Worm (Caenorhabditis elegans): ENCODE data around the gene F59B10.5.
A peak's percentile ranks its signal among the peaks of the same experiment; 100 is the strongest.

F59B10.5 gene

ce11 chrII:10545924-10546783, 22.7 kb upstream of the F59B10.5 start:
- TF ChIP-seq nhr-25 (tag; optimal IDR thresholded peaks at IDR 0.05): no peak
- TF ChIP-seq nhr-21 (tag; optimal IDR thresholded peaks at IDR 0.05): peak; percentile 7
- TF ChIP-seq ztf-1 (GFP tag; conservative IDR thresholded peaks at IDR 0.05): no peak
- TF ChIP-seq sma-3 (GFP tag; optimal IDR thresholded peaks at IDR 0.05): peak; percentile 25
- TF ChIP-seq ztf-4 (tag; optimal IDR thresholded peaks at IDR 0.05): peak; percentile 59
- TF ChIP-seq Y55F3AM.14 (GFP tag; optimal IDR thresholded peaks at IDR 0.05): peak; percentile 20
- TF ChIP-seq nhr-129 (tag; optimal IDR thresholded peaks at IDR 0.05): peak; percentile 22

ce11 chrII:10545213-10545612, 21.7 kb upstream of the F59B10.5 start:
- TF ChIP-seq nhr-129 (tag; optimal IDR thresholded peaks at IDR 0.05) (no peak), mdl-1 (tag; optimal IDR thresholded peaks at IDR 0.05) (peak in 1 of 2 experiments; percentile 8), lin-13 (GFP tag; optimal IDR thresholded peaks at IDR 0.05) (peak; percentile 17), nhr-12 (tag; optimal IDR thresholded peaks at IDR 0.05) (no peak), ama-1 (optimal IDR thresholded peaks at IDR 0.05) (peak; percentile 77), mbf-1 (tag; optimal IDR thresholded peaks at IDR 0.05) (no peak)

ce11 chrII:10544374-10544908, 21.0 kb upstream of the F59B10.5 start:
- TF ChIP-seq gmeb-1 (tag; optimal IDR thresholded peaks at IDR 0.05): no peak
- TF ChIP-seq nhr-6 (tag; optimal IDR thresholded peaks at IDR 0.05): no peak
- no peak for TF ChIP-seq mab-5 (tag; optimal IDR thresholded peaks at IDR 0.05)
- TF ChIP-seq lin-11 (tag; optimal IDR thresholded peaks at IDR 0.05): peak; percentile 11
- TF ChIP-seq nhr-25 (tag; optimal IDR thresholded peaks at IDR 0.05): no peak
- TF ChIP-seq snpc-4 (tag; optimal IDR thresholded peaks at IDR 0.05): no peak
- no peak for TF ChIP-seq nhr-77 (tag; optimal IDR thresholded peaks at IDR 0.05)
- no peak for TF ChIP-seq elt-3 (tag; optimal IDR thresholded peaks at IDR 0.05)
- peak; percentile 33 for TF ChIP-seq nhr-129 (tag; optimal IDR thresholded peaks at IDR 0.05)
- TF ChIP-seq aly-2 (tag; optimal IDR thresholded peaks at IDR 0.05): no peak

- no peak for TF ChIP-seq blmp-1 (tag; optimal IDR thresholded peaks at IDR 0.05; ENCODE audit: insufficient read depth)
- no peak for TF ChIP-seq unc-55 (GFP tag; optimal IDR thresholded peaks at IDR 0.05)
- TF ChIP-seq lin-11 (tag; optimal IDR thresholded peaks at IDR 0.05): no peak
- no peak for TF ChIP-seq elt-1 (tag; optimal IDR thresholded peaks at IDR 0.05)
- no peak for TF ChIP-seq lin-39 (tag; optimal IDR thresholded peaks at IDR 0.05)
- TF ChIP-seq nhr-25 (tag; optimal IDR thresholded peaks at IDR 0.05): peak; percentile 28
- no peak for TF ChIP-seq sem-4 (tag; optimal IDR thresholded peaks at IDR 0.05)
- TF ChIP-seq peb-1 (tag; optimal IDR thresholded peaks at IDR 0.05): no peak
- TF ChIP-seq nhr-6 (tag; optimal IDR thresholded peaks at IDR 0.05): no peak
- TF ChIP-seq aly-2 (tag; optimal IDR thresholded peaks at IDR 0.05): no peak
- no peak for TF ChIP-seq ceh-16 (tag; optimal IDR thresholded peaks at IDR 0.05)
- TF ChIP-seq sma-9 (GFP tag; optimal IDR thresholded peaks at IDR 0.05): peak; percentile 35
- TF ChIP-seq sma-9 (tag; optimal IDR thresholded peaks at IDR 0.05): no peak
- no peak for TF ChIP-seq nhr-11 (tag; optimal IDR thresholded peaks at IDR 0.05)
- TF ChIP-seq mdl-1 (tag; optimal IDR thresholded peaks at IDR 0.05): no peak
- peak; percentile 36 for TF ChIP-seq sma-3 (GFP tag; optimal IDR thresholded peaks at IDR 0.05)
- TF ChIP-seq crh-2 (tag; optimal IDR thresholded peaks at IDR 0.05): peak; percentile 1
- TF ChIP-seq Y55F3AM.14 (GFP tag; optimal IDR thresholded peaks at IDR 0.05): no peak
- no peak for TF ChIP-seq unc-39 (tag; optimal IDR thresholded peaks at IDR 0.05)
- TF ChIP-seq nhr-23 (tag; optimal IDR thresholded peaks at IDR 0.05): no peak
- no peak for TF ChIP-seq lsy-2 (tag; optimal IDR thresholded peaks at IDR 0.05)
- TF ChIP-seq ztf-4 (tag; optimal IDR thresholded peaks at IDR 0.05): no peak
- no peak for TF ChIP-seq snpc-4 (tag; optimal IDR thresholded peaks at IDR 0.05)
- TF ChIP-seq C34F6.9 (tag; optimal IDR thresholded peaks at IDR 0.05): no peak
- TF ChIP-seq alr-1 (tag; optimal IDR thresholded peaks at IDR 0.05): no peak
- no peak for TF ChIP-seq dmd-4 (tag; optimal IDR thresholded peaks at IDR 0.05)
- TF ChIP-seq mbf-1 (tag; optimal IDR thresholded peaks at IDR 0.05): no peak
- no peak for TF ChIP-seq nhr-12 (tag; optimal IDR thresholded peaks at IDR 0.05)
- TF ChIP-seq ZK546.5 (tag; optimal IDR thresholded peaks at IDR 0.05): no peak
- no peak for TF ChIP-seq nhr-10 (tag; optimal IDR thresholded peaks at IDR 0.05)
- TF ChIP-seq fos-1 (tag; optimal IDR thresholded peaks at IDR 0.05): no peak
- TF ChIP-seq ceh-82 (tag; optimal IDR thresholded peaks at IDR 0.05): no peak
- TF ChIP-seq egl-27 (tag; optimal IDR thresholded peaks at IDR 0.05): no peak
- TF ChIP-seq nhr-129 (tag; optimal IDR thresholded peaks at IDR 0.05): no peak
- TF ChIP-seq ztf-1 (GFP tag; conservative IDR thresholded peaks at IDR 0.05): no peak
- TF ChIP-seq lin-13 (GFP tag; optimal IDR thresholded peaks at IDR 0.05): no peak
- no peak for TF ChIP-seq gmeb-1 (tag; optimal IDR thresholded peaks at IDR 0.05)
Observed at ce11 chrII:10543457-10544137, 20.1 kb upstream of the F59B10.5 start.

Measured in whole organism, L2 larva.